Fruit fly (Drosophila melanogaster) whole organism, embryonic: ENCODE data around the gene CG17637.
A peak's percentile ranks its signal among the peaks of the same experiment; 100 is the strongest.

Experiments
- CG10267 ChIP-seq: fragments of 200-800 bp; sonication (Bioruptor generic); optimal IDR thresholded peaks from 2 replicates; lab custom pipeline; 2018; ENCODE audit warnings: missing biosample characterization, mild to moderate bottlenecking, missing genetic modification characterization, moderate library complexity
- CG11247 ChIP-seq: fragments of 200-800 bp; sonication (Bioruptor generic); IDR thresholded peaks from 2 replicates; pipeline ENCODE4 v1.3.6; 2022; ENCODE audit warnings: missing biosample characterization, missing genetic modification characterization
- CG12155 ChIP-seq: fragments of 200-800 bp; sonication (Bioruptor generic); optimal IDR thresholded peaks from 3 replicates; lab custom pipeline; 2016; ENCODE audit warnings: missing biosample characterization, missing genetic modification characterization
- CG12299 ChIP-seq: fragments of 200-800 bp; sonication (Bioruptor generic); optimal IDR thresholded peaks from 2 replicates; lab custom pipeline; 2018; ENCODE audit warnings: missing biosample characterization, mild to moderate bottlenecking, missing genetic modification characterization
- CG1233 ChIP-seq: fragments of 200-800 bp; sonication (Bioruptor generic); optimal IDR thresholded peaks from 4 replicates; lab custom pipeline; 2018; ENCODE audit warnings: missing biosample characterization, mild to moderate bottlenecking, missing genetic modification characterization
- CG14710 ChIP-seq: fragments of 200-800 bp; sonication (Bioruptor generic); optimal IDR thresholded peaks from 3 replicates; lab custom pipeline; 2019; ENCODE audit warnings: missing biosample characterization, mild to moderate bottlenecking, missing genetic modification characterization, moderate library complexity
- CG1529 ChIP-seq: fragments of 200-800 bp; sonication (Bioruptor generic); optimal IDR thresholded peaks from 3 replicates; lab custom pipeline; 2018; ENCODE audit warnings: missing biosample characterization, missing genetic modification characterization
- CG17359 ChIP-seq: fragments of 200-800 bp; sonication (Bioruptor generic); optimal IDR thresholded peaks from 3 replicates; lab custom pipeline; 2018; ENCODE audit warnings: missing biosample characterization, mild to moderate bottlenecking, missing genetic modification characterization, moderate library complexity
- CG17568 ChIP-seq: fragments of 200-800 bp; sonication (Bioruptor generic); optimal IDR thresholded peaks from 2 replicates; lab custom pipeline; 2018; ENCODE audit warnings: missing biosample characterization, mild to moderate bottlenecking, missing genetic modification characterization, moderate library complexity
- CG18599 ChIP-seq: fragments of 200-800 bp; sonication (Bioruptor generic); optimal IDR thresholded peaks from 3 replicates; lab custom pipeline; 2017; ENCODE audit warnings: missing biosample characterization, missing genetic modification characterization, mild to moderate bottlenecking, moderate library complexity, missing genetic modification reagents
- CG2678 ChIP-seq: fragments of 200-800 bp; sonication (Bioruptor generic); optimal IDR thresholded peaks from 3 replicates; lab custom pipeline; 2019; ENCODE audit warnings: missing biosample characterization, mild to moderate bottlenecking, missing genetic modification characterization, moderate library complexity
- CG3838 ChIP-seq: fragments of 200-800 bp; sonication (Bioruptor generic); optimal IDR thresholded peaks from 3 replicates; lab custom pipeline; 2016; ENCODE audit warnings: missing biosample characterization, missing genetic modification characterization
- CG42726 ChIP-seq: fragments of 200-800 bp; sonication (Bioruptor generic); IDR thresholded peaks from 2 replicates; pipeline ENCODE4 v1.3.6; 2022; ENCODE audit warnings: missing biosample characterization, missing genetic modification characterization; ENCODE audit not compliant: partially characterized antibody
- CG4282 ChIP-seq: fragments of 200-800 bp; sonication (Bioruptor generic); optimal IDR thresholded peaks from 2 replicates; lab custom pipeline; 2016; ENCODE audit warnings: missing biosample characterization, missing genetic modification characterization
- CG4730 ChIP-seq: fragments of 200-800 bp; sonication (Bioruptor generic); IDR thresholded peaks from 2 replicates; pipeline ENCODE4 v1.3.6; 2022; ENCODE audit warnings: missing biosample characterization, missing genetic modification characterization
- CG5953 ChIP-seq: fragments of 200-800 bp; sonication (Bioruptor generic); IDR thresholded peaks from 2 replicates; pipeline ENCODE4 v1.3.6; 2022; ENCODE audit warnings: missing biosample characterization, missing genetic modification characterization
- CG6175 ChIP-seq: fragments of 200-800 bp; sonication (Bioruptor generic); IDR thresholded peaks from 3 replicates; pipeline ENCODE4 v1.3.6; 2022; ENCODE audit warnings: missing biosample characterization, missing genetic modification characterization
- CoRest ChIP-seq: fragments of 200-800 bp; sonication (Bioruptor generic); optimal IDR thresholded peaks from 3 replicates; lab custom pipeline; 2018; ENCODE audit warnings: missing biosample characterization, mild to moderate bottlenecking, missing genetic modification characterization, moderate library complexity
- D19B ChIP-seq: fragments of 200-800 bp; sonication (Bioruptor generic); optimal IDR thresholded peaks from 2 replicates; lab custom pipeline; 2017; ENCODE audit warnings: missing biosample characterization, mild to moderate bottlenecking, missing genetic modification characterization
- Dad ChIP-seq: fragments of 200-800 bp; sonication (Bioruptor generic); optimal IDR thresholded peaks from 3 replicates; lab custom pipeline; 2016; ENCODE audit warnings: missing biosample characterization, missing genetic modification characterization
- Dip2 ChIP-seq: fragments of 200-800 bp; sonication (Bioruptor generic); IDR thresholded peaks from 2 replicates; pipeline ENCODE4 v1.3.6; 2022; ENCODE audit warnings: missing biosample characterization, missing genetic modification characterization
- Ets97D ChIP-seq: fragments of 200-800 bp; sonication (Bioruptor generic); optimal IDR thresholded peaks from 3 replicates; lab custom pipeline; 2016; ENCODE audit warnings: missing biosample characterization, missing genetic modification characterization
- Hand ChIP-seq: fragments of 200-800 bp; sonication (Bioruptor generic); optimal IDR thresholded peaks from 2 replicates; lab custom pipeline; 2017; ENCODE audit warnings: mild to moderate bottlenecking, missing biosample characterization, missing genetic modification reagents, missing genetic modification characterization
- Med ChIP-seq: fragments of 200-800 bp; sonication (Bioruptor generic); peaks from one replicate; lab custom pipeline; 2016; ENCODE audit warnings: missing biosample characterization, missing genetic modification characterization, mild to moderate bottlenecking, inconsistent platforms, moderate library complexity
- NFAT ChIP-seq: fragments of 200-800 bp; sonication (Bioruptor generic); IDR thresholded peaks from 2 replicates; pipeline ENCODE4 v1.3.6; 2022; ENCODE audit warnings: missing biosample characterization, missing genetic modification characterization
- ac ChIP-seq: fragments of 200-800 bp; sonication (Bioruptor generic); optimal IDR thresholded peaks from 3 replicates; lab custom pipeline; 2017; ENCODE audit warnings: missing biosample characterization, mild to moderate bottlenecking, missing genetic modification characterization
- ase ChIP-seq: fragments of 200-800 bp; sonication (Bioruptor generic); IDR thresholded peaks from 3 replicates; pipeline ENCODE4 v1.3.6; 2022; ENCODE audit warnings: missing biosample characterization, missing genetic modification characterization
- chinmo ChIP-seq: fragments of 200-800 bp; sonication (Bioruptor generic); IDR thresholded peaks from 4 replicates; pipeline ENCODE4 v1.3.6; 2022; ENCODE audit warnings: missing biosample characterization, missing genetic modification characterization; ENCODE audit not compliant: partially characterized antibody
- dan ChIP-seq: fragments of 200-800 bp; sonication (Bioruptor generic); IDR thresholded peaks from 2 replicates; pipeline ENCODE4 v1.3.6; 2022; ENCODE audit warnings: missing biosample characterization, missing genetic modification characterization
- dpn ChIP-seq, 2 experiments: fragments of 200-800 bp; sonication (Bioruptor generic); optimal IDR thresholded peaks; 3 replicates each; lab custom pipeline; 2016; ENCODE audit warnings: missing biosample characterization in 2 of 2, missing genetic modification characterization in 2 of 2
- dysf ChIP-seq: fragments of 200-800 bp; sonication (Bioruptor generic); IDR thresholded peaks from 3 replicates; pipeline ENCODE4 v1.3.6; 2022; ENCODE audit warnings: missing biosample characterization, missing genetic modification characterization
- ems ChIP-seq: fragments of 200-800 bp; sonication (Bioruptor generic); optimal IDR thresholded peaks from 3 replicates; lab custom pipeline; 2016; ENCODE audit warnings: missing biosample characterization, missing genetic modification characterization
- fd102C ChIP-seq: fragments of 200-800 bp; sonication (Bioruptor generic); optimal IDR thresholded peaks from 2 replicates; lab custom pipeline; 2018; ENCODE audit warnings: missing biosample characterization, mild to moderate bottlenecking, missing genetic modification characterization, moderate library complexity
- fd64A ChIP-seq: fragments of 200-800 bp; sonication (Bioruptor generic); optimal IDR thresholded peaks from 3 replicates; lab custom pipeline; 2018; ENCODE audit warnings: missing biosample characterization, mild to moderate bottlenecking, missing genetic modification characterization
- ken ChIP-seq: fragments of 200-800 bp; sonication (Bioruptor generic); IDR thresholded peaks from 3 replicates; pipeline ENCODE4 v1.3.6; 2022; ENCODE audit warnings: missing biosample characterization, missing genetic modification characterization
- kni ChIP-seq: fragments of 200-800 bp; sonication (Bioruptor generic); optimal IDR thresholded peaks from 3 replicates; lab custom pipeline; 2017; ENCODE audit warnings: mild to moderate bottlenecking, missing biosample characterization, missing genetic modification reagents, missing genetic modification characterization
- lilli ChIP-seq: fragments of 200-800 bp; sonication (Bioruptor generic); optimal IDR thresholded peaks from 3 replicates; lab custom pipeline; 2016; ENCODE audit warnings: missing biosample characterization, missing genetic modification characterization
- maf-S ChIP-seq: fragments of 200-800 bp; sonication (Bioruptor generic); optimal IDR thresholded peaks from 2 replicates; lab custom pipeline; 2016; ENCODE audit warnings: missing biosample characterization, missing genetic modification characterization
- mam ChIP-seq: fragments of 200-800 bp; sonication (Bioruptor generic); optimal IDR thresholded peaks from 3 replicates; lab custom pipeline; 2016; ENCODE audit warnings: missing biosample characterization, missing genetic modification characterization
- oc ChIP-seq: fragments of 200-800 bp; sonication (Bioruptor generic); optimal IDR thresholded peaks from 2 replicates; lab custom pipeline; 2018; ENCODE audit warnings: missing biosample characterization, mild to moderate bottlenecking, missing genetic modification characterization, moderate library complexity
- repo ChIP-seq: fragments of 200-800 bp; sonication (Bioruptor generic); optimal IDR thresholded peaks from 2 replicates; lab custom pipeline; 2016; ENCODE audit warnings: missing biosample characterization, missing genetic modification characterization
- sens ChIP-seq: fragments of 200-800 bp; sonication (Bioruptor generic); peaks from one replicate; lab custom pipeline; 2016; ENCODE audit warnings: missing biosample characterization, missing genetic modification characterization
- sisA ChIP-seq: fragments of 200-800 bp; sonication (Bioruptor generic); IDR thresholded peaks from 2 replicates; pipeline ENCODE4 v1.3.6; 2022; ENCODE audit warnings: missing biosample characterization, missing genetic modification characterization
- slou ChIP-seq: fragments of 200-800 bp; sonication (Bioruptor generic); optimal IDR thresholded peaks from 3 replicates; lab custom pipeline; 2016; ENCODE audit warnings: missing biosample characterization, missing genetic modification characterization
- sna ChIP-seq: fragments of 200-800 bp; sonication (Bioruptor generic); IDR thresholded peaks from 2 replicates; pipeline ENCODE4 v1.3.6; 2022; ENCODE audit warnings: missing biosample characterization, missing genetic modification characterization; ENCODE audit not compliant: partially characterized antibody
- stc ChIP-seq: fragments of 200-800 bp; sonication (Bioruptor generic); IDR thresholded peaks from 2 replicates; pipeline ENCODE4 v1.3.6; 2022; ENCODE audit warnings: missing biosample characterization, missing genetic modification characterization
- tio ChIP-seq: fragments of 200-800 bp; sonication (Bioruptor generic); optimal IDR thresholded peaks from 2 replicates; lab custom pipeline; 2017; ENCODE audit warnings: missing biosample characterization, missing genetic modification characterization, inconsistent platforms
- tup ChIP-seq: fragments of 200-800 bp; sonication (Bioruptor generic); optimal IDR thresholded peaks from 2 replicates; lab custom pipeline; 2016; ENCODE audit warnings: missing biosample characterization, mild to moderate bottlenecking, missing genetic modification characterization, moderate library complexity
- twi ChIP-seq: fragments of 200-800 bp; optimal IDR thresholded peaks from 2 replicates; lab custom pipeline; 2019; ENCODE audit warnings: missing biosample characterization, mild to moderate bottlenecking, missing genetic modification characterization, moderate library complexity

CG17637 gene

DNA sequence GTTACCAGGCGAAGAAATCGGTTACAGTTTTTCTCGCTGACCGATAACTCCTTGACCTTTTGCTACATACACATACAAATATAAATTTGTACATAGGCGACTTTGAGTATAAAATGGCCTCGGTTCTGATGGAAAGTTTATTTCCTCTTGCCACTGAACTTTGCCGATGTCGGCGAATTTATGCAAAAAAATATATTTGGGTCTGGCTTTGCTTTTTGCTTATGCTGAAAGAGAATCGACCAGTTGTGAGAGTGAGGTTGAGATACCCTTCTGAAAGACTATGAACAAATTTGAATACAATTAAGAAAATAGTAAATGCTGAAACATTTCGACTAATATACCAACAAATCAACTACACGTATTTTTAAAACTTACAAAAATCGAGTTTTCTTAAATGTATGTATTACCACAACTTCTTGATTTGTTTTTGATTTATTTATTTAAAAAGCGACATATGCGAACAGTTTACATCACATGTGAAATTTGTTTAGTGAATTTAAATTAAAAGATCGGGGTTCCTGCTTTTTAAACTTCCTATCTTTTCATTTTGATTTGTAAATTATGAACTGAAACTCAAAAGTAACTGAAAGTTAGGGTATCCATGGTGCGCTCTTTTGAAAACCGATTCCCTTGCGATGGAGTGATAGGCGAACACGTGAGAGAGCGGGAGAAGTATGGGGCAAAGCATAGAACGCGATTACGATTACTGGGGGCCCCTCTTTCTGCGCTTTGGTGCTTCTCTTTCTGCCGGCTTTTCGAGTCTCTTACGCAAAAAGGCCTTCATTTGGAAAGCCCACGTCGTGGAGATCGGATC is 5.3 kb downstream of the CG17637 start (continued):
- TF ChIP-seq dpn (GFP tag; optimal IDR thresholded peaks at IDR 0.05; lab: Kevin White, UChicago), result peak; percentile 66 to 76
- peak; percentile 34 for TF ChIP-seq CG3838 (GFP tag; lab: Kevin White, UChicago)
- TF ChIP-seq dan (GFP tag; lab: Robert Waterston, UW), result no peak
- no peak for TF ChIP-seq fd64A (GFP tag; lab: Kevin White, UChicago)
- TF ChIP-seq fd102C (GFP tag; lab: Kevin White, UChicago), result no peak
- peak; percentile 10 for TF ChIP-seq CG4282 (GFP tag; lab: Kevin White, UChicago)
- TF ChIP-seq ems (GFP tag; lab: Kevin White, UChicago), result peak; percentile 63
- TF ChIP-seq sisA (GFP tag; lab: Robert Waterston, UW), result no peak; the same call in 1 of the 2 replicates
- TF ChIP-seq CG17568 (GFP tag; lab: Kevin White, UChicago), result peak; percentile 58
- no peak for TF ChIP-seq CG11247 (GFP tag; lab: Robert Waterston, UW)
- peak; percentile 90 for TF ChIP-seq CG18599
- TF ChIP-seq oc (tag; lab: Kevin White, UChicago), result peak; percentile 38
- TF ChIP-seq kni (GFP tag; lab: Kevin White, UChicago), result peak; percentile 57
- TF ChIP-seq tup (GFP tag; lab: Kevin White, UChicago), result no peak
- TF ChIP-seq CG2678 (tag; lab: Kevin White, UChicago), result peak; percentile 92
- TF ChIP-seq CG17359, result peak; percentile 70
- TF ChIP-seq ken (GFP tag; lab: Robert Waterston, UW), result no peak
- TF ChIP-seq twi (tag; lab: Kevin White, UChicago), result peak; percentile 64
- TF ChIP-seq Hand (GFP tag; lab: Kevin White, UChicago), result peak; percentile 83
- no peak for TF ChIP-seq CG42726 (GFP tag; lab: Robert Waterston, UW)
- no peak for TF ChIP-seq Dip2 (GFP tag; lab: Robert Waterston, UW)
- peak; percentile 62 for TF ChIP-seq CG12155 (GFP tag; lab: Kevin White, UChicago)
- no peak for TF ChIP-seq ac (GFP tag; lab: Kevin White, UChicago)
- peak; percentile 91 for TF ChIP-seq CoRest
- TF ChIP-seq mam (GFP tag; lab: Kevin White, UChicago), result peak; percentile 64
- peak; percentile 19; the same call in 1 of the 2 replicates for TF ChIP-seq NFAT (GFP tag; lab: Robert Waterston, UW)
- TF ChIP-seq CG1529, result peak; percentile 60
- no peak for TF ChIP-seq Ets97D (GFP tag; lab: Kevin White, UChicago)
- TF ChIP-seq lilli (GFP tag; lab: Kevin White, UChicago), result peak; percentile 87
- no peak for TF ChIP-seq CG6175 (GFP tag; lab: Robert Waterston, UW)
- TF ChIP-seq Med (GFP tag; lab: Kevin White, UChicago), result peak; percentile 88
- TF ChIP-seq CG5953, result no peak
- TF ChIP-seq D19B, result peak; percentile 74
- peak; percentile 97 for TF ChIP-seq sens
- TF ChIP-seq CG10267 (tag; lab: Kevin White, UChicago), result peak; percentile 82
- peak; percentile 78 for TF ChIP-seq CG14710 (tag; lab: Kevin White, UChicago)
- TF ChIP-seq CG4730 (GFP tag; lab: Robert Waterston, UW), result 0 out of 2 replicates have a peak, but pooled peaks have one; percentile 22
- TF ChIP-seq CG1233 (GFP tag; lab: Kevin White, UChicago), result peak; percentile 79
- peak; percentile 71 for TF ChIP-seq dysf (GFP tag; lab: Robert Waterston, UW)
- TF ChIP-seq sna, result no peak
- TF ChIP-seq Dad (GFP tag; lab: Kevin White, UChicago), result peak; percentile 54
- TF ChIP-seq CG12299 (tag; lab: Kevin White, UChicago), result peak; percentile 63
- peak; percentile 17 for TF ChIP-seq maf-S (GFP tag; lab: Kevin White, UChicago)
- no peak for TF ChIP-seq ase (GFP tag; lab: Robert Waterston, UW)
- peak; percentile 75 for TF ChIP-seq tio (GFP tag; lab: Kevin White, UChicago)
- peak; percentile 34 for TF ChIP-seq repo
- no peak for TF ChIP-seq stc
- peak; percentile 28 for TF ChIP-seq slou (GFP tag; lab: Kevin White, UChicago)
- TF ChIP-seq chinmo (GFP tag; lab: Robert Waterston, UW), result no peak
